Worm (Caenorhabditis elegans): ENCODE results near the gene T09A12.1.

The T09A12.1 gene

ce11 chrIV:8223055-8223454 lies 21.2 kb upstream of the T09A12.1 start:
- TF ChIP-seq hlh-30 (tag; optimal IDR thresholded peaks at IDR 0.05; ENCODE audit: insufficient read depth) (peak; percentile 11), lin-15B (tag; optimal IDR thresholded peaks at IDR 0.05) (no peak), dmd-6 (GFP tag; IDR thresholded peaks at IDR 0.05) (peak; percentile 36), nhr-28 (tag; optimal IDR thresholded peaks at IDR 0.05) (peak; percentile 25), daf-16 (GFP tag; optimal IDR thresholded peaks at IDR 0.05) (no peak), daf-16 (tag; optimal IDR thresholded peaks at IDR 0.05) (peak; percentile 62), dpl-1 (GFP tag; optimal IDR thresholded peaks at IDR 0.05) (no peak), dve-1 (tag; optimal IDR thresholded peaks at IDR 0.05; ENCODE audit: insufficient read depth) (peak; percentile 43)

ce11 chrIV:8225357-8225756 lies 18.9 kb upstream of the T09A12.1 start, which contains the start of gene serp-1.2:
serp-1.2 (plus strand) TSS chrIV:8225674.
- TF ChIP-seq dpl-1 (GFP tag; optimal IDR thresholded peaks at IDR 0.05) (no peak), mes-2 (tag; optimal IDR thresholded peaks at IDR 0.05; ENCODE audit: poor library complexity, severe bottlenecking) (no peak), mdl-1 (tag; optimal IDR thresholded peaks at IDR 0.05) (peak in 1 of 2 experiments; percentile 21), hlh-11 (tag; optimal IDR thresholded peaks at IDR 0.05) (peak; percentile 64), daf-16 (GFP tag; optimal IDR thresholded peaks at IDR 0.05) (no peak), daf-16 (tag; optimal IDR thresholded peaks at IDR 0.05) (peak; percentile 94), zfp-2 (tag; optimal IDR thresholded peaks at IDR 0.05) (no peak), nhr-11 (tag; optimal IDR thresholded peaks at IDR 0.05) (no peak), mxl-3 (GFP tag; optimal IDR thresholded peaks at IDR 0.05) (peak; percentile 62), nhr-28 (tag; optimal IDR thresholded peaks at IDR 0.05) (peak; percentile 45), aly-2 (tag; optimal IDR thresholded peaks at IDR 0.05) (no peak), hlh-30 (tag; optimal IDR thresholded peaks at IDR 0.05; ENCODE audit: insufficient read depth) (peak; percentile 82), dve-1 (tag; optimal IDR thresholded peaks at IDR 0.05; ENCODE audit: insufficient read depth) (peak; percentile 81), F44E2.7 (GFP tag; IDR thresholded peaks at IDR 0.05) (no peak), unc-62 (GFP tag; optimal IDR thresholded peaks at IDR 0.05 in 1 of 2) (peak in 1 of 2 experiments; percentile 94), unc-62 (tag; optimal IDR thresholded peaks at IDR 0.05) (no peak), zip-2 (tag; optimal IDR thresholded peaks at IDR 0.05) (no peak), snpc-4 (tag; optimal IDR thresholded peaks at IDR 0.05) (no peak), dmd-6 (GFP tag; IDR thresholded peaks at IDR 0.05) (peak; percentile 72), T20F7.1 (GFP tag; optimal IDR thresholded peaks at IDR 0.05) (peak; percentile 90), pqm-1 (tag; optimal IDR thresholded peaks at IDR 0.05) (peak; percentile 2)

- no peak for TF ChIP-seq ZK546.5 (tag; optimal IDR thresholded peaks at IDR 0.05)
- 0 out of 2 replicates have a peak, but pooled peaks have one; percentile 9 for TF ChIP-seq pha-4 (GFP tag; IDR thresholded peaks at IDR 0.05)
- no peak for TF ChIP-seq pha-4 (tag; optimal IDR thresholded peaks at IDR 0.05)
- no peak for TF ChIP-seq dmd-8 (GFP tag; IDR thresholded peaks at IDR 0.05)
- TF ChIP-seq dmd-9 (GFP tag; IDR thresholded peaks at IDR 0.05), result no peak
- no peak for TF ChIP-seq hif-1 (tag; optimal IDR thresholded peaks at IDR 0.05)
- TF ChIP-seq daf-16 (GFP tag; optimal IDR thresholded peaks at IDR 0.05), result no peak
- peak; percentile 55 for TF ChIP-seq daf-16 (tag; optimal IDR thresholded peaks at IDR 0.05)
- no peak for TF ChIP-seq nhr-102 (tag; optimal IDR thresholded peaks at IDR 0.05)
- peak; percentile 40; the same call in 1 of the 2 replicates for TF ChIP-seq ceh-20 (GFP tag; IDR thresholded peaks at IDR 0.05)
- no peak for TF ChIP-seq hmg-1.1 (GFP tag; IDR thresholded peaks at IDR 0.05)
- no peak for TF ChIP-seq skn-1 (tag; optimal IDR thresholded peaks at IDR 0.05)
- TF ChIP-seq hlh-30 (tag; optimal IDR thresholded peaks at IDR 0.05; ENCODE audit: insufficient read depth), result no peak
- no peak for TF ChIP-seq nhr-10 (tag; optimal IDR thresholded peaks at IDR 0.05)
- peak; percentile 33 for TF ChIP-seq nhr-28 (tag; optimal IDR thresholded peaks at IDR 0.05)
- TF ChIP-seq D1046.2 (GFP tag; IDR thresholded peaks at IDR 0.05), result no peak
- TF ChIP-seq T20F7.1 (GFP tag; optimal IDR thresholded peaks at IDR 0.05), result peak; percentile 18
- no peak for TF ChIP-seq daf-19 (GFP tag; conservative IDR thresholded peaks at IDR 0.05)
- TF ChIP-seq Y105C5A.15 (GFP tag; IDR thresholded peaks at IDR 0.05), result no peak
- no peak for TF ChIP-seq ceh-62 (tag; optimal IDR thresholded peaks at IDR 0.05)
- TF ChIP-seq daf-8 (GFP tag; IDR thresholded peaks at IDR 0.05), result no peak
- no peak for TF ChIP-seq ces-1 (GFP tag; optimal IDR thresholded peaks at IDR 0.05)
- TF ChIP-seq mdt-29 (GFP tag; IDR thresholded peaks at IDR 0.05), result no peak
- TF ChIP-seq dve-1 (tag; optimal IDR thresholded peaks at IDR 0.05; ENCODE audit: insufficient read depth), result peak; percentile 32
- peak; percentile 50; the same call in 1 of the 2 replicates for TF ChIP-seq php-3 (GFP tag; IDR thresholded peaks at IDR 0.05)
- TF ChIP-seq cey-2 (tag; optimal IDR thresholded peaks at IDR 0.05; ENCODE audit: borderline replicate concordance, insufficient read depth), result no peak
- TF ChIP-seq F44E2.7 (GFP tag; IDR thresholded peaks at IDR 0.05), result no peak
- no peak for TF ChIP-seq sdz-12 (GFP tag; optimal IDR thresholded peaks at IDR 0.05)
- no peak for TF ChIP-seq aha-1 (tag)
- TF ChIP-seq lsy-2 (tag; optimal IDR thresholded peaks at IDR 0.05), result peak in 1 of 2 experiments; percentile 7
- no peak for TF ChIP-seq ctbp-1 (GFP tag; IDR thresholded peaks at IDR 0.05)
- no peak for TF ChIP-seq hlh-11 (tag; optimal IDR thresholded peaks at IDR 0.05)
Measured at ce11 chrIV:8226474-8226873, 17.7 kb upstream of the T09A12.1 start.
